Worm (Caenorhabditis elegans) whole organism, L2 larva: Measurements from ENCODE around the gene T24C12.4.

Source experiments
- ZK546.5 ChIP-seq: sonication (generic microtip); optimal IDR thresholded peaks from 2 replicates; lab custom pipeline; 2017; ENCODE audit warnings: missing biosample characterization, missing genetic modification characterization
- aly-2 ChIP-seq: fragments of 150-350 bp; optimal IDR thresholded peaks from 2 replicates; lab custom pipeline; 2014; ENCODE audit warnings: missing biosample characterization, missing genetic modification characterization
- lin-11 ChIP-seq: fragments of 150-350 bp; sonication (generic microtip); optimal IDR thresholded peaks from 2 replicates; lab custom pipeline; 2014; ENCODE audit warnings: missing biosample characterization, missing genetic modification characterization, inconsistent platforms, mixed read lengths
- lsy-2 ChIP-seq, 2 experiments: fragments of 150-350 bp in 1 of 2; sonication (generic microtip) in 1 of 2; optimal IDR thresholded peaks; 2 replicates each; lab custom pipeline; 2014 to 2017; ENCODE audit warnings: missing biosample characterization in 2 of 2, missing genetic modification characterization in 2 of 2
- mab-5 ChIP-seq: fragments of 150-350 bp; optimal IDR thresholded peaks from 2 replicates; lab custom pipeline; 2014; ENCODE audit warnings: missing biosample characterization, missing genetic modification characterization
- mdl-1 ChIP-seq, 2 experiments: fragments of 150-350 bp in 1 of 2; sonication (generic microtip) in 1 of 2; optimal IDR thresholded peaks; 2 replicates each; lab custom pipeline; 2017; ENCODE audit warnings: missing biosample characterization in 2 of 2, missing genetic modification characterization in 2 of 2
- nhr-11 ChIP-seq: fragments of 150-350 bp; optimal IDR thresholded peaks from 2 replicates; lab custom pipeline; 2014; ENCODE audit warnings: missing biosample characterization, missing genetic modification characterization
- nhr-12 ChIP-seq: fragments of 150-350 bp; optimal IDR thresholded peaks from 2 replicates; lab custom pipeline; 2014; ENCODE audit warnings: missing biosample characterization, missing genetic modification characterization
- nhr-25 ChIP-seq: fragments of 150-350 bp; sonication (generic microtip); optimal IDR thresholded peaks from 3 replicates; lab custom pipeline; 2014; ENCODE audit warnings: missing biosample characterization, missing genetic modification characterization
- skn-1 ChIP-seq: sonication (generic microtip); optimal IDR thresholded peaks from 2 replicates; lab custom pipeline; 2017; ENCODE audit warnings: missing biosample characterization, missing genetic modification characterization
- sma-3 ChIP-seq: sonication (generic microtip); optimal IDR thresholded peaks from 2 replicates; lab custom pipeline; 2016; ENCODE audit warnings: missing genetic modification reagents, missing genetic modification characterization, missing compliant biosample characterization

DNA sequence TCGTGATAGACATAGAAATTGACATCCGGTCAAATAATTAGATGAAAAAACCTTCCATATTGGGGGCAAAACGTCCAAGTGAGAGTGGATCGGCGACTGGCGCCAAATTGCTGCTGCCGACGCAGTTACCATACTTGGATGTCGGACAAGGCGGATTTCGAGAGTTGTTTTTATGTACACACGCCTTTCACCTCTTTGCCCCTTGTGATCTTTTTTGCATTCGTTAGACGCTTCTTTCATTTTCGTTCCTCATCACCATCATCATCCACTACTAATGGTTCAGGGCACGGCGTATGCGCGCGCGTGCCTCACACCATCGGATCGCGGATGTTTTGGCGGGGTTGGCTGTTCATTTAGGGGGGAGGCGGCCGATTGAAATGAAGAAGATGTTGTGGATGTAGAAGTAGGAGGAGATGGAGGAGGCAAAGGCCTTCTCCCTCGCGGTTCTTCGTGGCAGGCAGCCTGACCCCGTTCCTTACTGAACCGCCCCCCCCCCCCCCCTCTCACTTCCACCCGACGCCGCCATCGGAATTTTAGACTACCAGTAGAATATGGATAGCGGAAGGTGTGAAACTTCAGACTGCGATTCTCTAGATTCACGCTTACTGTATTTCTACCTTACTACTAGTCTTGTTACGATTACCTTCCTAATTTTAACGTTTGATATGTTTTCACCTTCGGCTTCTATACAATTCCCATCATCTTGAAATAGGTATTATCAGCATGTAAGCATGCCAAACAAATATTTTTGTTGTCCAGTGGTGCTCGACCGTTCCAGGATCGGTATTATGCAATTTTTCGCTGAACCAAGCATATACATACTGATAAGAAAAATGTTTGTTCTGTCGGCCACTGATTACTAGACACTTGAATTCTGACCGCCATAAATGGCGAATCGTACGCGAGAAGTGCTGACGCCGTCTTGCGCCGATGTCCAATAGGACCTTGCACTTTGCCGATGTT lies 8.8 kb upstream of the T24C12.4 start:
- no peak for TF ChIP-seq aly-2 (tag; lab: Kevin White, UChicago)
- TF ChIP-seq lin-11 (tag; lab: Kevin White, UChicago), result no peak
- TF ChIP-seq lsy-2 (tag; optimal IDR thresholded peaks at IDR 0.05; lab: Kevin White, UChicago), result no peak
- TF ChIP-seq nhr-25 (tag; lab: Kevin White, UChicago), result no peak
- TF ChIP-seq ZK546.5 (tag; lab: Kevin White, UChicago), result no peak
- TF ChIP-seq mab-5, result no peak
- TF ChIP-seq nhr-12 (tag; lab: Kevin White, UChicago), result no peak
- no peak for TF ChIP-seq mdl-1 (tag; optimal IDR thresholded peaks at IDR 0.05; lab: Kevin White, UChicago)
- TF ChIP-seq nhr-11, result no peak
- TF ChIP-seq sma-3 (GFP tag; lab: Kevin White, UChicago), result no peak
- no peak for TF ChIP-seq skn-1 (tag; lab: Kevin White, UChicago)
